Worm (Caenorhabditis elegans) whole organism, mixed stage, embryonic: ENCODE data around the gene T10F2.5.

Experiments
- M03D4.4 ChIP-seq: sonication (generic microtip); optimal IDR thresholded peaks from 2 replicates; lab custom pipeline; 2017; ENCODE audit warnings: mild to moderate bottlenecking, missing genetic modification characterization, missing compliant biosample characterization
- bed-3 ChIP-seq: fragments of 200-800 bp; sonication (Bioruptor generic); optimal IDR thresholded peaks from 3 replicates; lab custom pipeline; 2018; ENCODE audit warnings: mild to moderate bottlenecking, missing genetic modification characterization, moderate library complexity, missing compliant biosample characterization
- blmp-1 ChIP-seq: fragments of 150-350 bp; optimal IDR thresholded peaks from 2 replicates; lab custom pipeline; 2014; ENCODE audit warnings: missing biosample characterization, missing genetic modification characterization
- ceh-39 ChIP-seq: fragments of 150-350 bp; optimal IDR thresholded peaks from 2 replicates; lab custom pipeline; 2014; ENCODE audit warnings: missing biosample characterization, missing genetic modification characterization
- ceh-43 ChIP-seq: fragments of 200-800 bp; sonication (Bioruptor generic); optimal IDR thresholded peaks from 2 replicates; lab custom pipeline; 2018; ENCODE audit warnings: mild to moderate bottlenecking, missing genetic modification characterization, moderate library complexity, missing compliant biosample characterization
- ceh-83 ChIP-seq: fragments of 200-800 bp; sonication (Bioruptor generic); optimal IDR thresholded peaks from 2 replicates; lab custom pipeline; 2018; ENCODE audit warnings: mild to moderate bottlenecking, missing genetic modification characterization, missing compliant biosample characterization
- ces-1 ChIP-seq: fragments of 150-350 bp; optimal IDR thresholded peaks from 2 replicates; lab custom pipeline; 2014; ENCODE audit warnings: missing biosample characterization, missing genetic modification reagents, missing genetic modification characterization
- cnd-1 ChIP-seq: fragments of 200-800 bp; sonication (Bioruptor generic); optimal IDR thresholded peaks from 2 replicates; lab custom pipeline; 2018; ENCODE audit warnings: mild to moderate bottlenecking, missing genetic modification characterization, missing compliant biosample characterization
- drap-1 ChIP-seq: fragments of 200-800 bp; sonication (Bioruptor generic); optimal IDR thresholded peaks from 3 replicates; lab custom pipeline; 2018; ENCODE audit warnings: mild to moderate bottlenecking, missing genetic modification characterization, missing compliant biosample characterization
- flh-1 ChIP-seq: fragments of 200-800 bp; sonication (Bioruptor generic); optimal IDR thresholded peaks from 2 replicates; lab custom pipeline; 2018; ENCODE audit warnings: mild to moderate bottlenecking, missing genetic modification characterization, moderate library complexity, missing compliant biosample characterization
- ham-2 ChIP-seq: fragments of 200-800 bp; sonication (Bioruptor generic); optimal IDR thresholded peaks from 2 replicates; lab custom pipeline; 2018; ENCODE audit warnings: mild to moderate bottlenecking, missing genetic modification characterization, missing compliant biosample characterization
- hlh-1 ChIP-seq: fragments of 150-350 bp; optimal IDR thresholded peaks from 2 replicates; lab custom pipeline; 2014; ENCODE audit warnings: missing biosample characterization, missing genetic modification reagents, missing genetic modification characterization
- lin-13 ChIP-seq: fragments of 150-350 bp; optimal IDR thresholded peaks from 2 replicates; lab custom pipeline; 2014; ENCODE audit warnings: missing biosample characterization, missing genetic modification characterization
- lin-32 ChIP-seq: fragments of 200-800 bp; sonication (Bioruptor generic); optimal IDR thresholded peaks from 2 replicates; lab custom pipeline; 2018; ENCODE audit warnings: mild to moderate bottlenecking, missing genetic modification characterization, missing compliant biosample characterization
- lsy-2 ChIP-seq: fragments of 150-350 bp; optimal IDR thresholded peaks from 2 replicates; lab custom pipeline; 2014; ENCODE audit warnings: missing biosample characterization, missing genetic modification characterization
- mep-1 ChIP-seq: fragments of 150-350 bp; optimal IDR thresholded peaks from 2 replicates; lab custom pipeline; 2017; ENCODE audit warnings: missing biosample characterization, missing genetic modification reagents, missing genetic modification characterization, inconsistent platforms
- nhr-12 ChIP-seq: fragments of 150-350 bp; optimal IDR thresholded peaks from 2 replicates; lab custom pipeline; 2014; ENCODE audit warnings: missing biosample characterization, missing genetic modification characterization
- nhr-2 ChIP-seq: fragments of 150-350 bp; optimal IDR thresholded peaks from 2 replicates; lab custom pipeline; 2014; ENCODE audit warnings: missing biosample characterization, missing genetic modification characterization
- nhr-237 ChIP-seq: fragments of 150-350 bp; optimal IDR thresholded peaks from 2 replicates; lab custom pipeline; 2014; ENCODE audit warnings: missing biosample characterization, missing genetic modification characterization
- nhr-28 ChIP-seq: fragments of 150-350 bp; optimal IDR thresholded peaks from 2 replicates; lab custom pipeline; 2014; ENCODE audit warnings: missing biosample characterization, missing genetic modification characterization
- pha-4 ChIP-seq: fragments of 150-350 bp; optimal IDR thresholded peaks from 2 replicates; lab custom pipeline; 2018; ENCODE audit warnings: missing biosample characterization, missing genetic modification reagents, missing genetic modification characterization
- sem-2 ChIP-seq: fragments of 200-800 bp; sonication (Bioruptor generic); optimal IDR thresholded peaks from 2 replicates; lab custom pipeline; 2018; ENCODE audit warnings: mild to moderate bottlenecking, missing genetic modification characterization, missing compliant biosample characterization
- snpc-4 ChIP-seq: fragments of 150-350 bp; optimal IDR thresholded peaks from 2 replicates; lab custom pipeline; 2014; ENCODE audit warnings: missing biosample characterization, missing genetic modification characterization
- sptf-1 ChIP-seq: sonication (generic microtip); optimal IDR thresholded peaks from 2 replicates; lab custom pipeline; 2017; ENCODE audit warnings: mild to moderate bottlenecking, missing genetic modification characterization, moderate library complexity, missing compliant biosample characterization
- tbx-8 ChIP-seq: fragments of 200-800 bp; sonication (Bioruptor generic); optimal IDR thresholded peaks from 2 replicates; lab custom pipeline; 2018; ENCODE audit warnings: mild to moderate bottlenecking, missing genetic modification characterization, moderate library complexity, missing compliant biosample characterization
- unc-120 ChIP-seq: sonication (generic microtip); optimal IDR thresholded peaks from 2 replicates; lab custom pipeline; 2017; ENCODE audit warnings: missing genetic modification characterization, missing compliant biosample characterization; ENCODE audit not compliant: poor library complexity, severe bottlenecking
- unc-39 ChIP-seq: fragments of 150-350 bp; optimal IDR thresholded peaks from 2 replicates; lab custom pipeline; 2014; ENCODE audit warnings: missing biosample characterization, missing genetic modification characterization
- unc-62 ChIP-seq: fragments of 150-350 bp; optimal IDR thresholded peaks from 2 replicates; lab custom pipeline; 2014; ENCODE audit warnings: missing biosample characterization, missing genetic modification reagents, missing genetic modification characterization
- zip-8 ChIP-seq: fragments of 150-350 bp; optimal IDR thresholded peaks from 2 replicates; lab custom pipeline; 2014; ENCODE audit warnings: missing biosample characterization, missing genetic modification characterization
- ztf-11 ChIP-seq: fragments of 150-350 bp; optimal IDR thresholded peaks from 2 replicates; lab custom pipeline; 2014; ENCODE audit warnings: missing biosample characterization, missing genetic modification characterization

T10F2.5 gene

ce11 chrIII:5158674-5159073, 731 bp downstream of the T10F2.5 start, which contains the start of gene oxy-4:
oxy-4 (minus strand) TSS chrIII:5158774.
- TF ChIP-seq ceh-83: no peak
- TF ChIP-seq blmp-1 (tag; lab: Kevin White, UChicago): no peak
- TF ChIP-seq hlh-1 (tag; lab: Kevin White, UChicago): no peak
- no peak for TF ChIP-seq pha-4 (tag; lab: Kevin White, UChicago)
- no peak for TF ChIP-seq nhr-237 (tag; lab: Kevin White, UChicago)
- no peak for TF ChIP-seq ztf-11 (tag; lab: Kevin White, UChicago)
- TF ChIP-seq drap-1: no peak
- TF ChIP-seq flh-1: no peak
- TF ChIP-seq unc-120 (tag; lab: Kevin White, UChicago): no peak
- no peak for TF ChIP-seq nhr-2 (tag; lab: Kevin White, UChicago)

- TF ChIP-seq nhr-237 (tag; lab: Kevin White, UChicago) (no peak), blmp-1 (tag; lab: Kevin White, UChicago) (no peak), lin-13 (tag; lab: Kevin White, UChicago) (no peak), tbx-8 (GFP tag; lab: Kevin White, UChicago) (no peak), M03D4.4 (tag; lab: Kevin White, UChicago) (no peak), unc-120 (tag; lab: Kevin White, UChicago) (no peak), sptf-1 (tag; lab: Kevin White, UChicago) (no peak), unc-39 (tag; lab: Kevin White, UChicago) (no peak), bed-3 (GFP tag; lab: Kevin White, UChicago) (no peak), ceh-43 (no peak), cnd-1 (tag; lab: Kevin White, UChicago) (no peak), ces-1 (no peak), snpc-4 (no peak), lin-32 (GFP tag; lab: Kevin White, UChicago) (no peak), zip-8 (tag; lab: Kevin White, UChicago) (no peak), flh-1 (no peak), hlh-1 (tag; lab: Kevin White, UChicago) (no peak), ceh-39 (tag; lab: Kevin White, UChicago) (no peak), nhr-12 (tag; lab: Kevin White, UChicago) (no peak), drap-1 (no peak)
Measured at ce11 chrIII:5155393-5155792, 4.0 kb downstream of the T10F2.5 start.

ce11 chrIII:5153137-5153536, 6.3 kb downstream of the T10F2.5 start, which contains the start of the genes rbm-42 and grwd-1:
rbm-42 (minus strand) TSS chrIII:5153229.
grwd-1 (plus strand) TSS chrIII:5153464.
- TF ChIP-seq mep-1 (tag; lab: Kevin White, UChicago) (no peak), lsy-2 (tag; lab: Kevin White, UChicago) (peak; percentile 49), nhr-28 (tag; lab: Kevin White, UChicago) (no peak), hlh-1 (tag; lab: Kevin White, UChicago) (no peak), unc-39 (tag; lab: Kevin White, UChicago) (no peak), ceh-43 (no peak), blmp-1 (tag; lab: Kevin White, UChicago) (no peak), sem-2 (GFP tag; lab: Kevin White, UChicago) (no peak), unc-62 (GFP tag; lab: Kevin White, UChicago) (no peak), nhr-12 (tag; lab: Kevin White, UChicago) (no peak), flh-1 (no peak), sptf-1 (tag; lab: Kevin White, UChicago) (peak; percentile 44), lin-13 (tag; lab: Kevin White, UChicago) (no peak)

DNA sequence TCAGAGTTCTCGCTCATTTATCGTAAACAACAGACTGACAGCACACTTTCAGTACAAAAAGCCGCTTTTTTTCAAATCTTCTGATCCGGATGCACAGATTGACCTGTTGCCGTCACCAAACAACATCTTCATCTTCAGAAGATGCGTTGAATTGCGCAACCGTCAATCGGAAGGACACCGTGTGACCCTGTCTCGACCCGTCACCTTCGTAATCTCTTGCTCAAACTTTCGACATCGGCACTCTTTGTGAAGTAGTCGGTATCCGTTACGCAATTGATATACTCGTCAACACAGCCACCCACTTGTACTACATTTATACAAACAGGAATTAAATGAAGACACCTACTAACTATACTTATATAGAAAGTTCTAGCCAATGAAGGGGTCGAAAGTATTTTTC, 8.4 kb downstream of the T10F2.5 start:
- TF ChIP-seq nhr-12 (tag; lab: Kevin White, UChicago) (no peak), drap-1 (no peak), nhr-2 (tag; lab: Kevin White, UChicago) (peak; percentile 89), zip-8 (tag; lab: Kevin White, UChicago) (peak; percentile 71), unc-62 (GFP tag; lab: Kevin White, UChicago) (peak; percentile 15), ham-2 (no peak)
- TF ChIP-seq, all 35 proteins: peak for 3

- peak; percentile 28 for TF ChIP-seq lsy-2 (tag; lab: Kevin White, UChicago)
- TF ChIP-seq nhr-2 (tag; lab: Kevin White, UChicago): peak; percentile 83
- TF ChIP-seq flh-1: no peak
- peak; percentile 85 for TF ChIP-seq zip-8 (tag; lab: Kevin White, UChicago)
Measured at ce11 chrIII:5150012-5150411, 9.4 kb downstream of the T10F2.5 start.
